Worm (Caenorhabditis elegans): ENCODE results near the gene F43H9.3.

The F43H9.3 gene

DNA sequence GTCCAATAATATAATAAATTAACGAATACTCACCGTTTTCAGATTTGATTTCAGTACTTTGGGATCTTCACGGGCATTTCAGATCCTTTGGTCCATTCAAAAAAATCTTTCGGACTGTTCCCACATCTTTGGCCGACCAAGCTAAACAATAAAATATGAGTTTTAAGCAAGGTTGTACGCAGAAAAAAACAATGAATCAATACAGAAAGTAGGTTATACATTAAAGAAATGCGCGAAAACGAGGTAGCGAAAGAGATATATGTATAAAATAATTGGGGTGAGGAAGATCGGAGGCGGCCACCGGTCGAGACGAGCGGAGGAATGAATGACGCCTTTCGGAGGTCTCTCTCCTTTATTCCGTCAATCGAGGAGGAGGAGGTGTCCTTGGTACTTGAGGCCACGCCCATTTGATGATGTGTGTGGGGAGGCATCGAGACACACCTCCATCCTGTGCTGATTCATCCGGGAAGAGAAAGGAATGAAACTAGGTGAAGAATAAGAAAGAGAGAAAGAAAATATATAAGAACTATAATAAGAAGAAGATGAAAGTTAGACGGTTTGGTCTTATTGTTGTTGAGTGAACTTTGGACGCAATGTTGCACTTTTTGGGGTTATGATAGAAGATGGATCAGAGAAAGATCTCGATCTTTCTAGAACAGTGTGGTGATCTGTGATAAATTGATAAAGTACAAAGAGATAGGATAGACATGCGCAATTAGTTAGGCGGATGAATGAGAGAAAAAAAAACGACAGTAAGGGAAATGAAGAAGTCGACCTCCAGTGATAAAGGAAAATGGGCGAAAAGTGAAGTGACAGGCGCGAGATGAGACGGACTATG is 15.7 kb upstream of the F43H9.3 start (continued):
- TF ChIP-seq nhr-48 (tag; optimal IDR thresholded peaks at IDR 0.05) (peak; percentile 51), R02D3.7 (tag; optimal IDR thresholded peaks at IDR 0.05) (no peak), daf-8 (GFP tag; IDR thresholded peaks at IDR 0.05) (no peak), set-16 (GFP tag; IDR thresholded peaks at IDR 0.05) (peak; percentile 48; the same call in 1 of the 2 replicates), mxl-3 (GFP tag; optimal IDR thresholded peaks at IDR 0.05) (peak; percentile 17), ceh-62 (tag; optimal IDR thresholded peaks at IDR 0.05) (no peak)

DNA sequence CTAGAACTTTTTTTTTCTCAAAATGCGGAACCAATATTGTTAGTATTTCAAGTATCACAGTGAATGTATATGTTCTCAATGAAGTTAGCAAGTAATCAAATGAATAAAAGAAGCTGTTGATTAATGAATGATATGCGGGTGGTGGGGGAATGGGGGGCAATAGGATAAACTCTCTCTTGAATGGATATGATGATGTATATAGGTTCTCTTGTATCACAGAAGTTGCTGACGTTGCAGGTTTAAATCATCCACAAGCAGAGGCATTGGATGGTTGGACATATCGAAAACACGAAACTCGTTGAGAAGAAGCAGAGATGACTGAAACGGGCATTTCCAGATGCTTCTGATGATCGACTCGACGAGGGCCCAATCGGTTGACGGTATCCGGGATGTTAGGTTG is 14.9 kb upstream of the F43H9.3 start:
- TF ChIP-seq egl-27 (tag; optimal IDR thresholded peaks at IDR 0.05) (no peak), ama-1 (optimal IDR thresholded peaks at IDR 0.05) (peak; percentile 70)

DNA sequence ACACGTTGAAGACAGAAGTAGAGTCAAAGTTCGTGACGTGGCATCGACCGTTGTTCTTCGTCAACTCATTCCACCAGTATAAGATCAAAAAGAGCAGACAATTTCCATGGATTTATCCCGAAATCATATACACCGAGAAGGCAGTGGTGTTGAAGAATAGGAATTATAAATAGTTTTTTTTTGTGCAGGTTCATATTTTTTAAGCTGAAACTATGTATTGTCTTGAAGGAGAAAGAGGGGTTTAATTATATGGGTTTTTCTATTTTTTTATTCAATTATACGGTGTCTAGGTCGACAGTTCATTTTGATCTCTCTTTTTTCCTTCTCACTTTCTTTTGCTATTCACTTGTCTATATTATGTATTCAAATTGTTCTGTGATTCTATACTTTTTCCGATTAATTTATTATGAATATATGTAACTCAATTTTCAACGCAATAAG is 14.4 kb upstream of the F43H9.3 start:
- TF ChIP-seq pha-4 (GFP tag; IDR thresholded peaks at IDR 0.05): 0 out of 2 replicates have a peak, but pooled peaks have one; percentile 9
- TF ChIP-seq pha-4 (tag; optimal IDR thresholded peaks at IDR 0.05): no peak
- peak; percentile 83 for TF ChIP-seq duxl-1 (tag; optimal IDR thresholded peaks at IDR 0.05; ENCODE audit: poor library complexity)
- no peak for TF ChIP-seq nhr-10 (tag; optimal IDR thresholded peaks at IDR 0.05)
- TF ChIP-seq ztf-11 (tag; optimal IDR thresholded peaks at IDR 0.05): no peak
- TF ChIP-seq nhr-102 (tag; optimal IDR thresholded peaks at IDR 0.05): peak; percentile 44
- TF ChIP-seq hif-1 (tag; optimal IDR thresholded peaks at IDR 0.05): no peak
- TF ChIP-seq tra-1 (GFP tag; IDR thresholded peaks at IDR 0.05): peak; percentile 19; the same call in 1 of the 2 replicates
- no peak for TF ChIP-seq zip-11 (GFP tag; IDR thresholded peaks at IDR 0.05)
- TF ChIP-seq aha-1 (tag): peak; percentile 52
- TF ChIP-seq nhr-76 (tag; optimal IDR thresholded peaks at IDR 0.05): no peak
- TF ChIP-seq F44E2.7 (GFP tag; IDR thresholded peaks at IDR 0.05): no peak
- peak in 1 of 2 experiments; percentile 47 for TF ChIP-seq lsy-2 (tag; optimal IDR thresholded peaks at IDR 0.05)
- TF ChIP-seq dve-1 (tag; optimal IDR thresholded peaks at IDR 0.05; ENCODE audit: insufficient read depth): peak; percentile 16
- TF ChIP-seq mes-2 (tag; optimal IDR thresholded peaks at IDR 0.05; ENCODE audit: poor library complexity, severe bottlenecking): peak; percentile 0
- peak; percentile 85 for TF ChIP-seq nhr-25 (tag; optimal IDR thresholded peaks at IDR 0.05; ENCODE audit: borderline replicate concordance, insufficient read depth)
- TF ChIP-seq spr-1 (tag; optimal IDR thresholded peaks at IDR 0.05): peak; percentile 61
- peak; percentile 82; the same call in 1 of the 2 replicates for TF ChIP-seq zfp-3 (GFP tag; conservative IDR thresholded peaks at IDR 0.05)
- peak; percentile 79 for TF ChIP-seq mep-1 (tag; optimal IDR thresholded peaks at IDR 0.05)
- TF ChIP-seq attf-4 (tag; optimal IDR thresholded peaks at IDR 0.05): peak; percentile 30
- TF ChIP-seq lin-1 (GFP tag; IDR thresholded peaks at IDR 0.05): peak; percentile 52; the same call in 1 of the 2 replicates
- peak; percentile 24 for TF ChIP-seq nhr-111 (GFP tag; optimal IDR thresholded peaks at IDR 0.05)
- peak; percentile 57; the same call in 1 of the 2 replicates for TF ChIP-seq T26A8.4 (GFP tag; IDR thresholded peaks at IDR 0.05)
- peak; percentile 15 for TF ChIP-seq hlh-11 (tag; optimal IDR thresholded peaks at IDR 0.05)
- no peak for TF ChIP-seq daf-16 (GFP tag; optimal IDR thresholded peaks at IDR 0.05)
- no peak for TF ChIP-seq daf-16 (tag; optimal IDR thresholded peaks at IDR 0.05)
- TF ChIP-seq Y5F2A.4 (GFP tag; optimal IDR thresholded peaks at IDR 0.05): no peak

- TF ChIP-seq pha-4 (GFP tag; IDR thresholded peaks at IDR 0.05): no peak
- no peak for TF ChIP-seq pha-4 (tag; optimal IDR thresholded peaks at IDR 0.05)
- no peak for TF ChIP-seq pqm-1 (tag; optimal IDR thresholded peaks at IDR 0.05)
- no peak for TF ChIP-seq Y48G9A.11 (GFP tag; IDR thresholded peaks at IDR 0.05)
- TF ChIP-seq T20F7.1 (GFP tag; optimal IDR thresholded peaks at IDR 0.05): no peak
- TF ChIP-seq ztf-7 (tag; optimal IDR thresholded peaks at IDR 0.05): no peak
- TF ChIP-seq F10B5.3 (tag; optimal IDR thresholded peaks at IDR 0.05): no peak
- no peak for TF ChIP-seq snpc-1.2 (GFP tag; IDR thresholded peaks at IDR 0.05)
- no peak for TF ChIP-seq daf-8 (GFP tag; IDR thresholded peaks at IDR 0.05)
- no peak for TF ChIP-seq php-3 (GFP tag; IDR thresholded peaks at IDR 0.05)
- TF ChIP-seq egl-27 (tag; optimal IDR thresholded peaks at IDR 0.05): no peak
- no peak for TF ChIP-seq dve-1 (tag; optimal IDR thresholded peaks at IDR 0.05; ENCODE audit: insufficient read depth)
- TF ChIP-seq nhr-25 (tag; optimal IDR thresholded peaks at IDR 0.05; ENCODE audit: borderline replicate concordance, insufficient read depth): no peak
- TF ChIP-seq snpc-4 (tag; optimal IDR thresholded peaks at IDR 0.05): no peak
Measured at ce11 chrV:8035947-8036346, 11.2 kb upstream of the F43H9.3 start, which contains the start of gene ZC513.14. ZC513.14 (minus strand) TSS chrV:8036047.

Measured in whole organism, L4 larva.